Fruit fly (Drosophila melanogaster) whole organism, embryonic: ENCODE data around the gene CG45545.

Experiments
- CG10321 ChIP-seq: fragments of 200-800 bp; sonication (Bioruptor generic); IDR thresholded peaks from 2 replicates; pipeline ENCODE4 v1.3.6; 2022; ENCODE audit warnings: missing biosample characterization, missing genetic modification characterization
- CG11504 ChIP-seq: fragments of 200-800 bp; sonication (Bioruptor generic); optimal IDR thresholded peaks from 3 replicates; lab custom pipeline; 2019; ENCODE audit warnings: missing biosample characterization, mild to moderate bottlenecking, missing genetic modification characterization, moderate library complexity
- CG11560 ChIP-seq: fragments of 200-800 bp; sonication (Bioruptor generic); IDR thresholded peaks from 3 replicates; pipeline ENCODE4 v1.3.6; 2022; ENCODE audit warnings: missing biosample characterization, missing genetic modification characterization
- CG14710 ChIP-seq: fragments of 200-800 bp; sonication (Bioruptor generic); optimal IDR thresholded peaks from 3 replicates; lab custom pipeline; 2019; ENCODE audit warnings: missing biosample characterization, mild to moderate bottlenecking, missing genetic modification characterization, moderate library complexity
- CG15479 ChIP-seq: fragments of 200-800 bp; sonication (Bioruptor generic); optimal IDR thresholded peaks from 3 replicates; lab custom pipeline; 2019; ENCODE audit warnings: missing biosample characterization, mild to moderate bottlenecking, missing genetic modification characterization, moderate library complexity
- CG16863 ChIP-seq: fragments of 200-800 bp; sonication (Bioruptor generic); optimal IDR thresholded peaks from 3 replicates; lab custom pipeline; 2016; ENCODE audit warnings: missing biosample characterization, missing genetic modification characterization
- CG1792 ChIP-seq: fragments of 200-800 bp; sonication (Bioruptor generic); optimal IDR thresholded peaks from 2 replicates; lab custom pipeline; 2016; ENCODE audit warnings: missing biosample characterization, missing genetic modification characterization
- CG18262 ChIP-seq: fragments of 200-800 bp; optimal IDR thresholded peaks from 3 replicates; lab custom pipeline; 2019; ENCODE audit warnings: missing biosample characterization, mild to moderate bottlenecking, missing genetic modification characterization, moderate library complexity
- CG31388 ChIP-seq: fragments of 200-800 bp; sonication (Bioruptor generic); optimal IDR thresholded peaks from 2 replicates; lab custom pipeline; 2016; ENCODE audit warnings: missing biosample characterization, missing genetic modification characterization
- CG8478 ChIP-seq: fragments of >200 bp; optimal IDR thresholded peaks from 2 replicates; lab custom pipeline; 2018
- Hr78 ChIP-seq, 2 experiments: fragments of 200-800 bp in 1 of 2; fragments of >200 bp in 1 of 2; sonication (Bioruptor generic) in 1 of 2; optimal IDR thresholded peaks; 2 replicates each; lab custom pipeline; 2017 to 2019; ENCODE audit warnings: missing biosample characterization in 2 of 2, missing genetic modification characterization in 2 of 2, mild to moderate bottlenecking in 1 of 2, moderate library complexity in 1 of 2
- eyg ChIP-seq: fragments of 200-800 bp; sonication (Bioruptor generic); optimal IDR thresholded peaks from 3 replicates; lab custom pipeline; 2016; ENCODE audit warnings: missing biosample characterization, missing genetic modification characterization
- lmd ChIP-seq: fragments of 200-800 bp; sonication (Bioruptor generic); IDR thresholded peaks from 2 replicates; pipeline ENCODE4 v1.3.6; 2022; ENCODE audit warnings: missing biosample characterization, missing genetic modification characterization
- mirr ChIP-seq: fragments of 200-800 bp; sonication (Bioruptor generic); optimal IDR thresholded peaks from 3 replicates; lab custom pipeline; 2018; ENCODE audit warnings: missing biosample characterization, mild to moderate bottlenecking, missing genetic modification characterization

DNA sequence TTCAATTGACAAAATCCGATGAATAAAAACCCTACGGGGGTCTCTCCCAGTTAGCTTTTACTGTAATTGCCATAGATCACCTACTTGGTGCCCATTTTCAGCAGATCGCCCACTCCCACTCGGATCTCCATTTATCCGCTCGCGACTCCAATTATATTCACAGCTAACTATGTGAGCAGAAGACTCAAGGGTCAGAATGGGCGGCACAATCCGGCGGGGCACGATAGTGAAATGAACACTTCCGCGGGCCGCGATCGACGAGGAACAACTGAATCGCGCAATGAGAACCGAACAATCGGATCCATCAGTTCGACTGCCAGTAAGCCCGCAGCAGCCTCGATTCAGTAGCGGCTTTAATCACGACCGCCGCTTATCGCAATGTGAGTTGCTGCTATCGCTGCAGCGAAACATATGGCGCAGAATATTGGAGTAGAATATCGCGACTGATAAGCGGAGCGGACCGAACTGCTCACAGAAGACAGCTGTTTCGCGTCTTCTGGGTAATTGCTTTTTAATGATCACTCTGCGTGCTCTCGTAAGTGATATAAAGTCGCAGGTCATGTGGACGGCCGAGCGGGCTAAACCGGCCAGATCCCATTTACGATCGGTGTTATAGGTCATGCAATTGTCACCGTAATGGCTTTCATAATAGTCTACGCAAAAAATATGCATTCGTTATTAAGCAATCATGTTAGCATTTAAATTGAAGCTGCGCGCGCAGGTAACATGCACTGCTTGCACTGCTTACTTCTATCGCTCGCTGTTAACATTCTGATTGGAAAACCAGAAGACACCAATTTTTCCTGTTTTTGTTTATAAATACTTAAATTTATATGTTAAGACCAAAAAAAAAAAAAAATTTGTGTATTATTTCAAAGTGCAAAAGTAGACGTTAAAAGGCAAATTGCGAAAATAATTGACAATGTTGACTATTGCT, 2.7 kb upstream of the CG45545 start, which contains the start of gene alpha-Est1:
- TF ChIP-seq CG10321 (GFP tag; lab: Robert Waterston, UW) (no peak), eyg (no peak), CG31388 (GFP tag; lab: Kevin White, UChicago) (no peak), CG18262 (tag; lab: Kevin White, UChicago) (no peak), Hr78 (GFP tag; optimal IDR thresholded peaks at IDR 0.05; lab: Kevin White, UChicago) (peak in 1 of 2 experiments; percentile 15), CG15479 (peak; percentile 39), CG8478 (no peak), CG11504 (tag; lab: Kevin White, UChicago) (no peak), lmd (GFP tag; lab: Robert Waterston, UW) (no peak), CG11560 (no peak), CG1792 (GFP tag; lab: Kevin White, UChicago) (no peak), CG14710 (tag; lab: Kevin White, UChicago) (no peak), CG16863 (GFP tag; lab: Kevin White, UChicago) (no peak), mirr (peak; percentile 70)
